Worm (Caenorhabditis elegans): Measurements from ENCODE around the gene Y62E10A.3.

DNA sequence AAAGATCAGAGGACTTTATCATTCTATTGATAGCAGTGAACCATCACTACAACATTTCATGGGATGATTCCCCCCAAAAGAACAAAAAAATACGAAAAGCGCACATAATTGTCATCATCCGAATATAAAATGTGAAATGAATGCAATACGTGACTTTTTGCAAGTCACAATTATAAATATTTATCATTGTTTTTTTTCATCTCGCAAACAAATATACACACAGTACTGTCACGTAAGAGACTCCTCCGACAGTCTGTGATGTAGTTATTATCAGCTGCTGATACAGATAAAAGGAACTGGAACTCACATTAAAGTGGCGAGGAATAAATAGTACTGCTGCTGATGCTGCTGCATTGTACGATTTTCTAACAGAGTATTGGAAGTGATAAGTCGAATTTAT, 36.3 kb upstream of the Y62E10A.3 start:
- TF ChIP-seq snpc-4 (tag; optimal IDR thresholded peaks at IDR 0.05), result no peak
- TF ChIP-seq nhr-237 (tag; optimal IDR thresholded peaks at IDR 0.05), result no peak
- TF ChIP-seq unc-62 (GFP tag; optimal IDR thresholded peaks at IDR 0.05), result no peak
- TF ChIP-seq zip-8 (tag; optimal IDR thresholded peaks at IDR 0.05), result no peak
- no peak for TF ChIP-seq blmp-1 (tag; optimal IDR thresholded peaks at IDR 0.05)
